Worm (Caenorhabditis elegans) whole organism, L2 larva: ENCODE data around the gene sna-1.

Experiments used
- C34F6.9 ChIP-seq: fragments of 150-350 bp; optimal IDR thresholded peaks from 2 replicates; lab custom pipeline; 2014; ENCODE audit warnings: missing biosample characterization, missing genetic modification characterization
- F13H6.1 ChIP-seq: sonication (generic microtip); optimal IDR thresholded peaks from 2 replicates; lab custom pipeline; 2016; ENCODE audit warnings: missing genetic modification characterization, missing compliant biosample characterization
- ZK546.5 ChIP-seq: sonication (generic microtip); optimal IDR thresholded peaks from 2 replicates; lab custom pipeline; 2017; ENCODE audit warnings: missing biosample characterization, missing genetic modification characterization
- alr-1 ChIP-seq: fragments of 150-350 bp; optimal IDR thresholded peaks from 2 replicates; lab custom pipeline; 2014; ENCODE audit warnings: missing biosample characterization, missing genetic modification characterization
- ama-1 ChIP-seq: fragments of 150-350 bp; optimal IDR thresholded peaks from 2 replicates; lab custom pipeline; 2018; ENCODE audit warnings: inconsistent platforms
- blmp-1 ChIP-seq: sonication (generic microtip); optimal IDR thresholded peaks from 2 replicates; lab custom pipeline; 2017; ENCODE audit warnings: missing genetic modification characterization, mild to moderate bottlenecking, missing compliant biosample characterization, antibody characterized with exemption, moderate library complexity; ENCODE audit not compliant: insufficient read depth
- ceh-16 ChIP-seq: fragments of 150-350 bp; optimal IDR thresholded peaks from 2 replicates; lab custom pipeline; 2014; ENCODE audit warnings: missing biosample characterization, missing genetic modification characterization
- ceh-82 ChIP-seq: fragments of 150-350 bp; optimal IDR thresholded peaks from 2 replicates; lab custom pipeline; 2014; ENCODE audit warnings: missing biosample characterization, missing genetic modification characterization
- crh-2 ChIP-seq: sonication (generic microtip); optimal IDR thresholded peaks from 2 replicates; lab custom pipeline; 2017; ENCODE audit warnings: missing biosample characterization, missing genetic modification characterization
- dmd-4 ChIP-seq: sonication (generic microtip); optimal IDR thresholded peaks from 2 replicates; lab custom pipeline; 2017; ENCODE audit warnings: missing biosample characterization, missing genetic modification characterization
- egl-27 ChIP-seq: sonication (generic microtip); optimal IDR thresholded peaks from 3 replicates; lab custom pipeline; 2017; ENCODE audit warnings: missing biosample characterization, missing genetic modification reagents, missing genetic modification characterization
- elt-3 ChIP-seq: sonication (generic microtip); optimal IDR thresholded peaks from 2 replicates; lab custom pipeline; 2017; ENCODE audit warnings: missing biosample characterization, missing genetic modification characterization
- fos-1 ChIP-seq: fragments of 150-350 bp; optimal IDR thresholded peaks from 2 replicates; lab custom pipeline; 2014; ENCODE audit warnings: missing biosample characterization, missing genetic modification characterization
- gmeb-1 ChIP-seq: fragments of 150-350 bp; optimal IDR thresholded peaks from 2 replicates; lab custom pipeline; 2014; ENCODE audit warnings: missing biosample characterization, missing genetic modification characterization
- lin-13 ChIP-seq: fragments of 150-350 bp; optimal IDR thresholded peaks from 2 replicates; lab custom pipeline; 2014; ENCODE audit warnings: missing biosample characterization, missing genetic modification reagents, missing genetic modification characterization
- mab-5 ChIP-seq: fragments of 150-350 bp; optimal IDR thresholded peaks from 2 replicates; lab custom pipeline; 2014; ENCODE audit warnings: missing biosample characterization, missing genetic modification characterization
- mbf-1 ChIP-seq: sonication (generic microtip); optimal IDR thresholded peaks from 2 replicates; lab custom pipeline; 2017; ENCODE audit warnings: missing biosample characterization, missing genetic modification characterization
- nhr-10 ChIP-seq: sonication (generic microtip); optimal IDR thresholded peaks from 2 replicates; lab custom pipeline; 2017; ENCODE audit warnings: missing biosample characterization, missing genetic modification characterization
- nhr-11 ChIP-seq: fragments of 150-350 bp; optimal IDR thresholded peaks from 2 replicates; lab custom pipeline; 2014; ENCODE audit warnings: missing biosample characterization, missing genetic modification characterization
- nhr-12 ChIP-seq: fragments of 150-350 bp; optimal IDR thresholded peaks from 2 replicates; lab custom pipeline; 2014; ENCODE audit warnings: missing biosample characterization, missing genetic modification characterization
- nhr-129 ChIP-seq: fragments of 150-350 bp; optimal IDR thresholded peaks from 2 replicates; lab custom pipeline; 2014; ENCODE audit warnings: missing biosample characterization, missing genetic modification characterization
- nhr-21 ChIP-seq: fragments of 150-350 bp; optimal IDR thresholded peaks from 2 replicates; lab custom pipeline; 2014; ENCODE audit warnings: missing biosample characterization, missing genetic modification characterization
- nhr-237 ChIP-seq: fragments of 150-350 bp; optimal IDR thresholded peaks from 2 replicates; lab custom pipeline; 2014; ENCODE audit warnings: missing biosample characterization, missing genetic modification characterization
- nhr-25 ChIP-seq: fragments of 150-350 bp; sonication (generic microtip); optimal IDR thresholded peaks from 3 replicates; lab custom pipeline; 2014; ENCODE audit warnings: missing biosample characterization, missing genetic modification characterization
- sem-4 ChIP-seq: fragments of 150-350 bp; optimal IDR thresholded peaks from 2 replicates; lab custom pipeline; 2014; ENCODE audit warnings: missing biosample characterization, missing genetic modification reagents, missing genetic modification characterization
- skn-1 ChIP-seq: sonication (generic microtip); optimal IDR thresholded peaks from 2 replicates; lab custom pipeline; 2017; ENCODE audit warnings: missing biosample characterization, missing genetic modification characterization
- sma-9 ChIP-seq, 2 experiments: fragments of 150-350 bp in 1 of 2; sonication (generic microtip) in 1 of 2; optimal IDR thresholded peaks; 2 replicates each; lab custom pipeline; 2014 to 2016; ENCODE audit warnings: missing genetic modification characterization in 2 of 2, mild to moderate bottlenecking in 1 of 2, missing biosample characterization in 1 of 2, missing compliant biosample characterization in 1 of 2, missing genetic modification reagents in 1 of 2, moderate library complexity in 1 of 2
- unc-39 ChIP-seq: fragments of 150-350 bp; optimal IDR thresholded peaks from 2 replicates; lab custom pipeline; 2014; ENCODE audit warnings: missing biosample characterization, missing genetic modification characterization
- unc-55 ChIP-seq: fragments of 150-350 bp; sonication (generic microtip); optimal IDR thresholded peaks from 3 replicates; lab custom pipeline; 2014; ENCODE audit warnings: missing biosample characterization, missing genetic modification reagents, missing genetic modification characterization
- unc-62 ChIP-seq: fragments of 150-350 bp; optimal IDR thresholded peaks from 2 replicates; lab custom pipeline; 2014; ENCODE audit warnings: missing biosample characterization, missing genetic modification reagents, missing genetic modification characterization
- zag-1 ChIP-seq: fragments of 150-350 bp; optimal IDR thresholded peaks from 2 replicates; lab custom pipeline; 2014; ENCODE audit warnings: missing biosample characterization, missing genetic modification characterization
- ztf-1 ChIP-seq: fragments of 200-800 bp; sonication (Bioruptor generic); conservative IDR thresholded peaks from 2 replicates; pipeline ENCODE4 v1.3.6; 2022; ENCODE audit warnings: missing genetic modification characterization, missing compliant biosample characterization
- ztf-11 ChIP-seq: sonication (generic microtip); optimal IDR thresholded peaks from 2 replicates; lab custom pipeline; 2017; ENCODE audit warnings: missing biosample characterization, missing genetic modification characterization
- ztf-4 ChIP-seq: fragments of 150-350 bp; optimal IDR thresholded peaks from 2 replicates; lab custom pipeline; 2014; ENCODE audit warnings: missing biosample characterization, missing genetic modification characterization

Gene sna-1

DNA sequence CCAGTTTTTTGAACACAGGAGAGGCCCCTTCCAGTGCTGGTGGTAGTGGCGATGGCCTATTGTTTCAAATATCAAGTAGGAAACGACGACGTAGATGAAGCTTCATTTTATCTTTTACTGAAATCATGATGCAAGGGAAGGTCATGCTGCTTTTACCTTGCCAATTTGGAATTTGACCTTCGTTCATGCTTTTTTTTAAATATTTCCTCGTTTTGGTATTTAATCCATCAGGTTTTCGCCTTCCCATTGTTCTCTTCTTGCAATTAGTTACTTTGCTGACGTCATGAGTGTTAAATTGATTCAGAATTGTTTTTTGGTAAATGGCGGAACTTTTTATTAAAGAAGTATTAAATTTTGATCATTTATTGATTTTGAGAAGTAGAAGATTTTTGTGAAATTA lies 25.6 kb upstream of the sna-1 start:
- peak; percentile 51 for TF ChIP-seq nhr-25 (tag; lab: Kevin White, UChicago)
- TF ChIP-seq elt-3 = no peak
- TF ChIP-seq, all 48 proteins: peak for 1

DNA sequence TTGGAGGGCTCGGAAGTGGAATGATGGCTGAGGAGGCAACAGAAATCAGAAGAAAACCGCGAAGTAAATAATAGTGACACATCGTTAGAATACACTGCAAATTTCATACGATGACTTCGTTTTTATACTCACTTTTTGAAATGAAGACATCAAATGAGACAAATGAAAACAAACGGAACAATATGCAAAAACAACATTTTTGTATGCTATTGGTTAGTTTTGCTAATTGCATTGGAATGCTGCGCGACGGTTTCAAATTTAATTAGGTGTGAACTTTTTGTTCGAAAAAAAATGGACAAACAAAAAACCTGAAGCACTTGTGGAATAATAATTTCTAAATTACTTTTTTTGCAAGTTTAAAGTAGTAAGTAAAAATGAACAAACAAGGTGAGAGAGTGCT lies 22.5 kb upstream of the sna-1 start, which contains the start of gene grl-8:
Gene grl-8, minus strand, starts transcription at position 101 of the 400 bp plus-strand sequence.
- TF ChIP-seq ceh-16 (tag; lab: Kevin White, UChicago) = no peak
- TF ChIP-seq alr-1 (tag; lab: Kevin White, UChicago) = no peak
- TF ChIP-seq C34F6.9 (tag; lab: Kevin White, UChicago) = no peak
- no peak for TF ChIP-seq ceh-82 (tag; lab: Kevin White, UChicago)
- no peak for TF ChIP-seq egl-27 (tag; lab: Kevin White, UChicago)
- no peak for TF ChIP-seq mab-5 (tag; lab: Kevin White, UChicago)
- no peak for TF ChIP-seq elt-3
- no peak for TF ChIP-seq unc-55
- no peak for TF ChIP-seq ztf-1
- no peak for TF ChIP-seq nhr-21
- TF ChIP-seq mbf-1 (tag; lab: Kevin White, UChicago) = no peak
- no peak for TF ChIP-seq zag-1 (tag; lab: Kevin White, UChicago)
- no peak for TF ChIP-seq dmd-4 (tag; lab: Kevin White, UChicago)
- no peak for TF ChIP-seq ama-1
- no peak for TF ChIP-seq nhr-10 (tag; lab: Kevin White, UChicago)
- no peak for TF ChIP-seq unc-39 (tag; lab: Kevin White, UChicago)
- no peak for TF ChIP-seq sma-9 (GFP tag; optimal IDR thresholded peaks at IDR 0.05; lab: Kevin White, UChicago)
- TF ChIP-seq sma-9 (tag; optimal IDR thresholded peaks at IDR 0.05; lab: Kevin White, UChicago) = no peak
- no peak for TF ChIP-seq ztf-11 (tag; lab: Kevin White, UChicago)

DNA sequence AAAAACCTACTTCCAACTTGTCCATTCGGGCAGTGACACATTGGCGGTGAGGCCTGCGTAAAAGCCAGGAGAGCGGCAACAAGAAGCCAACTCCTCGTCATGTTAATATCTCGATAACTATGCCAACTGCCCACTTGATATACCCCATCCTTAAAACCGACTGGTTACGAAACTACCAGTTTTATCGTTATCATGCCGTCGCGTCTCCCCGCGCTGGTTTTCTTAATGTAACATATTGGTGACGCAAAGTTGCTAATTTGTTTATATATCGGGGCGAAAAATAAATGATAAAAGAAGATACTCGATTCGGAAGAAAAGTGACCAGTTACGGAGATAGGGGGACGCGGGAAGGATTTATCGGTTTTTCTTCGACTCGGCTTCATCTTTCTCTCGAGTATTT lies 21.1 kb upstream of the sna-1 start, which contains the start of gene grl-9:
Gene grl-9, minus strand, starts transcription at position 101 of the 400 bp plus-strand sequence.
- no peak for TF ChIP-seq ceh-82 (tag; lab: Kevin White, UChicago)
- TF ChIP-seq, all 48 proteins: peak for 0

DNA sequence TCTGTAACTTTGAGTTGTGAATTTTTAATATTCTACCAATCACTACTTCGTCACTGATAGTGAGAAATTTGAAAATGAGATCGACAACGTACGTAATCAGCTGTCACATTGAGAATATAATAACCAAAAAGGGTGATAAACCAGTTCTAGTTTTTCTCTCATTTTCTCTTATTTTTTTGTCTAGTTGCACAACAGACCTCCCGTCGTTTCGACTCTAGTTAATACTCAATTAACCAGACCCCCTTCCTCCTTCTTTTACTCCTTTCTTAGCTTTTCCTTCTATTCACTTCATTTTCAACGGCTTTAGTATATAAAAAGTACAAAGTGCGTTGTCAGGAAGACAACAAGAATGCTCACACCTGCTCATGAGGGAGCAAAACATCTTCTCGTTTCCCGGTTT lies 16.7 kb upstream of the sna-1 start, which contains the start of gene ZC487.1:
Gene ZC487.1, plus strand, starts transcription at position 301 of the 400 bp plus-strand sequence.
- TF ChIP-seq ama-1 (no peak), mbf-1 (tag; lab: Kevin White, UChicago) (no peak), unc-39 (tag; lab: Kevin White, UChicago) (no peak), unc-62 (GFP tag; lab: Kevin White, UChicago) (no peak), elt-3 (no peak), ztf-4 (tag; lab: Kevin White, UChicago) (no peak), unc-55 (no peak), C34F6.9 (tag; lab: Kevin White, UChicago) (no peak), lin-13 (GFP tag; lab: Kevin White, UChicago) (no peak), fos-1 (no peak), ZK546.5 (tag; lab: Kevin White, UChicago) (no peak), ztf-11 (tag; lab: Kevin White, UChicago) (no peak), alr-1 (tag; lab: Kevin White, UChicago) (no peak), gmeb-1 (tag; lab: Kevin White, UChicago) (no peak), nhr-10 (tag; lab: Kevin White, UChicago) (no peak), nhr-11 (tag; lab: Kevin White, UChicago) (no peak), mab-5 (tag; lab: Kevin White, UChicago) (no peak), nhr-129 (tag; lab: Kevin White, UChicago) (no peak), sem-4 (tag; lab: Kevin White, UChicago) (no peak)

DNA sequence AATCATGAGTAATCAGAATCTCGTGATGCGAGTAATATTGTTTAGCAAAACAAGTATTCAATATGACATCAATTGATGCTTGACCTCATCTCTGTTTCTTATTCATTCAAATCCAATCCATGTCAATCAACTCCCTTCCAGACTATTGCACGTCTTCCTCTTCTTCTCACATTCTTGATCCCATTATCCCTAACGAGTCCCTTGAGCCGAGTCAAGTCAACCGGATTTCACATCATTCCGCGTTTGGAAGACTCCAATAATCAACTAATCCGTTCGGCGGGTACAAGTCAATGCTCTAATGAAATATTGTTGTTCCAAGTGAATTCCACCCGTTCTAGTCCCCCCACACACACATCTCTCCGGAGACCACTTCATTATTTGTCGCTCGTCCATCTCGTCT lies 15.8 kb upstream of the sna-1 start:
- TF ChIP-seq sma-9 (GFP tag; optimal IDR thresholded peaks at IDR 0.05; lab: Kevin White, UChicago) = peak; percentile 1
- TF ChIP-seq sma-9 (tag; optimal IDR thresholded peaks at IDR 0.05; lab: Kevin White, UChicago) = no peak
- no peak for TF ChIP-seq ztf-4 (tag; lab: Kevin White, UChicago)
- no peak for TF ChIP-seq blmp-1 (tag; lab: Kevin White, UChicago)
- no peak for TF ChIP-seq F13H6.1
- no peak for TF ChIP-seq ceh-82 (tag; lab: Kevin White, UChicago)
- TF ChIP-seq mab-5 (tag; lab: Kevin White, UChicago) = peak; percentile 11

DNA sequence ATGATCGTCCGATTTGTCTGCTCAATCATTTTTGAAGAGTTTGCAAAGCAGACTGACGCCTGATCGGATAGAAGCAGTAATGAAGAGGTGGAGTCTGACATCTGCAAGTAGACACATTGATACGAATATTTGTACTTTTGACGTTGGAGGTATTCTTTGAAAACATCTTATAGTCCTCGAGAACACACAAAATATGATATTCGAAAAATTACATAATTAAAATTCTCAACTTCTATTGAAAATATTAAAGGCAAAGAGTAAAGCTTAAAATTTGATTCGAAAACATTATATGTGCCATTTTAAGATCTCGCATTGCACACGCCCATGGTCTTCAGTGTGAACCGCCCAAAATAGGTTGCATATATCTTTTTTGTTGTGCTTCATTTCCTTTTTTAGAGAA lies 11.9 kb upstream of the sna-1 start, which contains the start of gene ZC487.2:
Gene ZC487.2, minus strand, starts transcription at position 101 of the 400 bp plus-strand sequence.
- TF ChIP-seq dmd-4 (tag; lab: Kevin White, UChicago) = no peak
- TF ChIP-seq sma-9 (GFP tag; optimal IDR thresholded peaks at IDR 0.05; lab: Kevin White, UChicago) = no peak
- TF ChIP-seq sma-9 (tag; optimal IDR thresholded peaks at IDR 0.05; lab: Kevin White, UChicago) = no peak
- TF ChIP-seq fos-1 = no peak
- TF ChIP-seq nhr-129 (tag; lab: Kevin White, UChicago) = no peak
- TF ChIP-seq ztf-11 (tag; lab: Kevin White, UChicago) = no peak
- no peak for TF ChIP-seq sem-4 (tag; lab: Kevin White, UChicago)
- TF ChIP-seq unc-62 (GFP tag; lab: Kevin White, UChicago) = no peak
- TF ChIP-seq nhr-12 (tag; lab: Kevin White, UChicago) = no peak
- TF ChIP-seq crh-2 (tag; lab: Kevin White, UChicago) = no peak
- TF ChIP-seq zag-1 (tag; lab: Kevin White, UChicago) = no peak
- TF ChIP-seq skn-1 (tag; lab: Kevin White, UChicago) = no peak
- no peak for TF ChIP-seq ztf-1
- TF ChIP-seq nhr-237 = no peak
- TF ChIP-seq ceh-82 (tag; lab: Kevin White, UChicago) = no peak
- no peak for TF ChIP-seq ZK546.5 (tag; lab: Kevin White, UChicago)
- TF ChIP-seq nhr-21 = no peak
- TF ChIP-seq mab-5 (tag; lab: Kevin White, UChicago) = no peak
